Comparison of ENCODE assay signal across 1 fruit fly cellular context in genomic region chr3R:25885136-25885535, dm6.
TF ChIP-seq lines count a peak whose summit lies in the region.

No protein-coding gene starts in this region.

TF ChIP-seq in whole organism, embryonic, 481 proteins besides CTCF, POLR2A, EP300 and RAD21 (continued from another document and continues in another):
- TF ChIP-seq pb (GFP tag; optimal IDR thresholded peaks at IDR 0.05; lab: Kevin White, UChicago): no peak
- no peak for TF ChIP-seq Sin3A (optimal IDR thresholded peaks at IDR 0.05; lab: Kevin White, UChicago)
- no peak for TF ChIP-seq CG8290 (GFP tag; optimal IDR thresholded peaks at IDR 0.05; lab: Kevin White, UChicago)
- TF ChIP-seq CG8290 (tag; optimal IDR thresholded peaks at IDR 0.05; lab: Kevin White, UChicago): peak in 1 of 2 experiments; percentile 71
- TF ChIP-seq GATAe (GFP tag; conservative IDR thresholded peaks at IDR 0.05; lab: Robert Waterston, UW): no peak
- peak; percentile 8; the same call in 1 of the 2 replicates for TF ChIP-seq seq (GFP tag; IDR thresholded peaks at IDR 0.05; lab: Robert Waterston, UW)
- no peak for TF ChIP-seq jumu (GFP tag; optimal IDR thresholded peaks at IDR 0.05; lab: Kevin White, UChicago)
- no peak for TF ChIP-seq CG10274 (GFP tag; optimal IDR thresholded peaks at IDR 0.05; lab: Kevin White, UChicago)
- no peak for TF ChIP-seq yki (optimal IDR thresholded peaks at IDR 0.05; lab: Kevin White, UChicago)
- no peak for TF ChIP-seq bigmax (GFP tag; optimal IDR thresholded peaks at IDR 0.05; lab: Kevin White, UChicago)
- no peak for TF ChIP-seq NC2β (GFP tag; optimal IDR thresholded peaks at IDR 0.05; lab: Kevin White, UChicago)
- peak; percentile 29; the same call in 1 of the 2 replicates for TF ChIP-seq onecut (GFP tag; IDR thresholded peaks at IDR 0.05; lab: Robert Waterston, UW)
- peak; percentile 65 for TF ChIP-seq CrebB (tag; optimal IDR thresholded peaks at IDR 0.05; lab: Kevin White, UChicago)
- TF ChIP-seq MTF-1 (GFP tag; optimal IDR thresholded peaks at IDR 0.05; lab: Kevin White, UChicago; ENCODE audit: borderline replicate concordance): peak; percentile 73
- peak; percentile 82 for TF ChIP-seq Kr (GFP tag; optimal IDR thresholded peaks at IDR 0.05; lab: Kevin White, UChicago)
- TF ChIP-seq CG17912 (GFP tag; optimal IDR thresholded peaks at IDR 0.05; lab: Kevin White, UChicago): peak; percentile 4
- TF ChIP-seq exex (tag; optimal IDR thresholded peaks at IDR 0.05; lab: Kevin White, UChicago): no peak
- TF ChIP-seq Six4 (GFP tag; optimal IDR thresholded peaks at IDR 0.05; lab: Kevin White, UChicago): no peak
- TF ChIP-seq CG2712 (tag; optimal IDR thresholded peaks at IDR 0.05; lab: Kevin White, UChicago): peak; percentile 31
- TF ChIP-seq CG10959 (GFP tag; IDR thresholded peaks at IDR 0.05; lab: Robert Waterston, UW): peak; percentile 43
- peak; percentile 80 for TF ChIP-seq CG15696 (tag; optimal IDR thresholded peaks at IDR 0.05; lab: Kevin White, UChicago)
- TF ChIP-seq lab (GFP tag; optimal IDR thresholded peaks at IDR 0.05; lab: Kevin White, UChicago): peak; percentile 22
- no peak for TF ChIP-seq stc (GFP tag; IDR thresholded peaks at IDR 0.05; lab: Robert Waterston, UW)
- TF ChIP-seq CG1832 (GFP tag; optimal IDR thresholded peaks at IDR 0.05; lab: Kevin White, UChicago): no peak
- peak; percentile 38 for TF ChIP-seq CG17385 (GFP tag; optimal IDR thresholded peaks at IDR 0.05; lab: Kevin White, UChicago)
- peak; percentile 34 for TF ChIP-seq HmgZ (tag; optimal IDR thresholded peaks at IDR 0.05; lab: Kevin White, UChicago)
- no peak for TF ChIP-seq CG8388 (GFP tag; optimal IDR thresholded peaks at IDR 0.05; lab: Kevin White, UChicago)
- no peak for TF ChIP-seq Trl (optimal IDR thresholded peaks at IDR 0.05; lab: Kevin White, UChicago)
- TF ChIP-seq Trl (GFP tag; optimal IDR thresholded peaks at IDR 0.05; lab: Kevin White, UChicago): peak; percentile 39
- TF ChIP-seq BtbVII (GFP tag; optimal IDR thresholded peaks at IDR 0.05; lab: Kevin White, UChicago): peak; percentile 1
- TF ChIP-seq odd (GFP tag; optimal IDR thresholded peaks at IDR 0.05; lab: Kevin White, UChicago): peak; percentile 59
- peak in 1 of 2 experiments; percentile 22 for TF ChIP-seq insv (GFP tag; optimal IDR thresholded peaks at IDR 0.05; lab: Kevin White, UChicago)
- TF ChIP-seq sob (GFP tag; IDR thresholded peaks at IDR 0.05; lab: Robert Waterston, UW): no peak
- TF ChIP-seq CG16815 (GFP tag; optimal IDR thresholded peaks at IDR 0.05; lab: Kevin White, UChicago): no peak
- TF ChIP-seq Dip2 (GFP tag; IDR thresholded peaks at IDR 0.05; lab: Robert Waterston, UW): no peak
- TF ChIP-seq fd3F (GFP tag; optimal IDR thresholded peaks at IDR 0.05; lab: Kevin White, UChicago): no peak
- peak; percentile 68 for TF ChIP-seq ac (GFP tag; optimal IDR thresholded peaks at IDR 0.05; lab: Kevin White, UChicago)
- peak; percentile 58 for TF ChIP-seq CG1603 (tag; optimal IDR thresholded peaks at IDR 0.05; lab: Kevin White, UChicago)
- TF ChIP-seq dmrt11E (tag; optimal IDR thresholded peaks at IDR 0.05; lab: Kevin White, UChicago): peak; percentile 46
- no peak for TF ChIP-seq prd (optimal IDR thresholded peaks at IDR 0.05; lab: Kevin White, UChicago)
- TF ChIP-seq prd (GFP tag; IDR thresholded peaks at IDR 0.05; lab: Robert Waterston, UW): no peak
- TF ChIP-seq CG2875 (GFP tag; optimal IDR thresholded peaks at IDR 0.05; lab: Kevin White, UChicago): peak; percentile 76
- peak; percentile 69 for TF ChIP-seq CG1529 (GFP tag; optimal IDR thresholded peaks at IDR 0.05; lab: Kevin White, UChicago)
- TF ChIP-seq CG14710 (tag; optimal IDR thresholded peaks at IDR 0.05; lab: Kevin White, UChicago): peak; percentile 44
- no peak for TF ChIP-seq Ssrp (tag; optimal IDR thresholded peaks at IDR 0.05; lab: Kevin White, UChicago)
- no peak for TF ChIP-seq da (GFP tag; optimal IDR thresholded peaks at IDR 0.05; lab: Kevin White, UChicago)
- TF ChIP-seq CG6654 (GFP tag; optimal IDR thresholded peaks at IDR 0.05; lab: Kevin White, UChicago): no peak
- TF ChIP-seq ATbp (GFP tag; optimal IDR thresholded peaks at IDR 0.05; lab: Kevin White, UChicago): peak; percentile 86
- no peak for TF ChIP-seq CG15514 (GFP tag; optimal IDR thresholded peaks at IDR 0.05; lab: Kevin White, UChicago)
- no peak for TF ChIP-seq CkIIα-i1 (GFP tag; IDR thresholded peaks at IDR 0.05; lab: Robert Waterston, UW)
- peak; percentile 20 for TF ChIP-seq CG6813 (GFP tag; optimal IDR thresholded peaks at IDR 0.05; lab: Kevin White, UChicago)
- 0 out of 3 replicates have a peak, but pooled peaks have one; percentile 35 for TF ChIP-seq gce (GFP tag; IDR thresholded peaks at IDR 0.05; lab: Robert Waterston, UW)
- TF ChIP-seq twi (tag; optimal IDR thresholded peaks at IDR 0.05; lab: Kevin White, UChicago): peak; percentile 50
- peak; percentile 83 for TF ChIP-seq CG15601 (tag; optimal IDR thresholded peaks at IDR 0.05; lab: Kevin White, UChicago)
- TF ChIP-seq D (optimal IDR thresholded peaks at IDR 0.05; lab: Kevin White, UChicago): no peak
- peak; percentile 43 for TF ChIP-seq D (GFP tag; optimal IDR thresholded peaks at IDR 0.05; lab: Kevin White, UChicago)
- TF ChIP-seq CG17612 (GFP tag; IDR thresholded peaks at IDR 0.05; lab: Robert Waterston, UW): no peak
- peak; percentile 77 for TF ChIP-seq sens-2 (GFP tag; IDR thresholded peaks at IDR 0.05; lab: Robert Waterston, UW)
- TF ChIP-seq otp (GFP tag; IDR thresholded peaks at IDR 0.05; lab: Robert Waterston, UW): peak; percentile 31; the same call in 1 of the 3 replicates
- TF ChIP-seq Hr51 (GFP tag; optimal IDR thresholded peaks at IDR 0.05; lab: Kevin White, UChicago): peak in 1 of 2 experiments; percentile 35
- TF ChIP-seq sisA (GFP tag; IDR thresholded peaks at IDR 0.05; lab: Robert Waterston, UW): no peak
- peak; percentile 22 for TF ChIP-seq CG13424 (tag; optimal IDR thresholded peaks at IDR 0.05; lab: Kevin White, UChicago)
- no peak for TF ChIP-seq dimm (GFP tag; IDR thresholded peaks at IDR 0.05; lab: Robert Waterston, UW)
- peak; percentile 77 for TF ChIP-seq CG4707 (GFP tag; optimal IDR thresholded peaks at IDR 0.05; lab: Kevin White, UChicago)
- no peak for TF ChIP-seq CG14667 (GFP tag; IDR thresholded peaks at IDR 0.05; lab: Robert Waterston, UW)
- TF ChIP-seq chif (GFP tag; optimal IDR thresholded peaks at IDR 0.05; lab: Kevin White, UChicago): no peak
- TF ChIP-seq hkb (optimal IDR thresholded peaks at IDR 0.05; lab: Kevin White, UChicago): no peak
- TF ChIP-seq hkb (GFP tag; IDR thresholded peaks at IDR 0.05; lab: Robert Waterston, UW): peak; percentile 39; the same call in 1 of the 2 replicates
- peak; percentile 27 for TF ChIP-seq gcm (GFP tag; optimal IDR thresholded peaks at IDR 0.05; lab: Kevin White, UChicago)
- no peak; the same call in 1 of the 2 replicates for TF ChIP-seq vvl (GFP tag; IDR thresholded peaks at IDR 0.05; lab: Robert Waterston, UW)
- peak; percentile 21 for TF ChIP-seq nerfin-1 (tag; optimal IDR thresholded peaks at IDR 0.05; lab: Kevin White, UChicago)
- no peak for TF ChIP-seq CG6683 (GFP tag; optimal IDR thresholded peaks at IDR 0.05; lab: Kevin White, UChicago)
- peak; percentile 27 for TF ChIP-seq CG18619 (GFP tag; optimal IDR thresholded peaks at IDR 0.05; lab: Kevin White, UChicago)
- peak; percentile 34 for TF ChIP-seq fd102C (GFP tag; optimal IDR thresholded peaks at IDR 0.05; lab: Kevin White, UChicago)
- TF ChIP-seq CG43689 (GFP tag; IDR thresholded peaks at IDR 0.05; lab: Robert Waterston, UW): no peak
- TF ChIP-seq gem (tag; optimal IDR thresholded peaks at IDR 0.05; lab: Kevin White, UChicago): peak; percentile 31
- peak; percentile 49 for TF ChIP-seq CG8089 (GFP tag; optimal IDR thresholded peaks at IDR 0.05; lab: Kevin White, UChicago)
- TF ChIP-seq Atf-2 (GFP tag; optimal IDR thresholded peaks at IDR 0.05; lab: Kevin White, UChicago): no peak
- TF ChIP-seq Nf-YA (GFP tag; IDR thresholded peaks at IDR 0.05; lab: Robert Waterston, UW): peak; percentile 27; the same call in 1 of the 2 replicates
- no peak for TF ChIP-seq CG1647 (GFP tag; optimal IDR thresholded peaks at IDR 0.05; lab: Kevin White, UChicago)
- peak; percentile 66 for TF ChIP-seq nau (GFP tag; optimal IDR thresholded peaks at IDR 0.05; lab: Kevin White, UChicago)
- 0 out of 2 replicates have a peak, but pooled peaks have one; percentile 27 for TF ChIP-seq E2f2 (GFP tag; IDR thresholded peaks at IDR 0.05; lab: Robert Waterston, UW)
- peak; percentile 50 for TF ChIP-seq Blimp-1 (GFP tag; optimal IDR thresholded peaks at IDR 0.05; lab: Kevin White, UChicago)
- peak; percentile 18 for TF ChIP-seq Camta (GFP tag; optimal IDR thresholded peaks at IDR 0.05; lab: Kevin White, UChicago)
- TF ChIP-seq chm (GFP tag; IDR thresholded peaks at IDR 0.05; lab: Robert Waterston, UW): peak; percentile 74; the same call in 1 of the 2 replicates
- TF ChIP-seq CG31365 (tag; optimal IDR thresholded peaks at IDR 0.05; lab: Kevin White, UChicago): peak; percentile 6
- no peak for TF ChIP-seq Fer2 (tag; optimal IDR thresholded peaks at IDR 0.05; lab: Kevin White, UChicago)
- no peak for TF ChIP-seq Xbp1 (GFP tag; optimal IDR thresholded peaks at IDR 0.05; lab: Kevin White, UChicago)
- peak; percentile 51 for TF ChIP-seq Asciz (GFP tag; optimal IDR thresholded peaks at IDR 0.05; lab: Kevin White, UChicago)
- peak; percentile 14 for TF ChIP-seq Hey (tag; optimal IDR thresholded peaks at IDR 0.05; lab: Kevin White, UChicago)
- no peak for TF ChIP-seq Mrtf (GFP tag; IDR thresholded peaks at IDR 0.05; lab: Robert Waterston, UW)
- TF ChIP-seq CG4854 (GFP tag; optimal IDR thresholded peaks at IDR 0.05; lab: Kevin White, UChicago): no peak
- TF ChIP-seq tll (GFP tag; optimal IDR thresholded peaks at IDR 0.05; lab: Kevin White, UChicago): peak in 1 of 2 experiments; percentile 39
- TF ChIP-seq CG11695 (GFP tag; IDR thresholded peaks at IDR 0.05; lab: Robert Waterston, UW): 0 out of 3 replicates have a peak, but pooled peaks have one; percentile 30
- no peak for TF ChIP-seq toy (GFP tag; IDR thresholded peaks at IDR 0.05; lab: Robert Waterston, UW)
- TF ChIP-seq CG6254 (GFP tag; optimal IDR thresholded peaks at IDR 0.05; lab: Kevin White, UChicago): peak; percentile 41
- TF ChIP-seq CG14441 (GFP tag; IDR thresholded peaks at IDR 0.05; lab: Robert Waterston, UW): 0 out of 2 replicates have a peak, but pooled peaks have one; percentile 19
- TF ChIP-seq CG1233 (GFP tag; optimal IDR thresholded peaks at IDR 0.05; lab: Kevin White, UChicago): peak; percentile 42
- peak; percentile 56 for TF ChIP-seq CG7987 (GFP tag; optimal IDR thresholded peaks at IDR 0.05; lab: Kevin White, UChicago)
- TF ChIP-seq nmo (GFP tag; optimal IDR thresholded peaks at IDR 0.05; lab: Kevin White, UChicago): no peak
- TF ChIP-seq CG13123 (GFP tag; optimal IDR thresholded peaks at IDR 0.05; lab: Kevin White, UChicago): no peak
- no peak for TF ChIP-seq CG16863 (GFP tag; optimal IDR thresholded peaks at IDR 0.05; lab: Kevin White, UChicago)
- TF ChIP-seq fd64A (GFP tag; optimal IDR thresholded peaks at IDR 0.05; lab: Kevin White, UChicago): peak; percentile 86
- TF ChIP-seq CG10366 (GFP tag; IDR thresholded peaks at IDR 0.05; lab: Robert Waterston, UW): no peak
- TF ChIP-seq Lhr (GFP tag; optimal IDR thresholded peaks at IDR 0.05; lab: Kevin White, UChicago): peak; percentile 35
- TF ChIP-seq sr (GFP tag; IDR thresholded peaks at IDR 0.05; lab: Robert Waterston, UW): no peak
- no peak for TF ChIP-seq D19B (GFP tag; optimal IDR thresholded peaks at IDR 0.05; lab: Kevin White, UChicago)
- TF ChIP-seq CG2129 (GFP tag; IDR thresholded peaks at IDR 0.05; lab: Robert Waterston, UW; ENCODE audit: partially characterized antibody): no peak
- peak; percentile 25 for TF ChIP-seq sens (GFP tag; lab: Kevin White, UChicago)
- TF ChIP-seq CG15479 (GFP tag; optimal IDR thresholded peaks at IDR 0.05; lab: Kevin White, UChicago): peak; percentile 30
- TF ChIP-seq unc-4 (GFP tag; IDR thresholded peaks at IDR 0.05; lab: Robert Waterston, UW; ENCODE audit: partially characterized antibody): no peak
- TF ChIP-seq CG10209 (GFP tag; optimal IDR thresholded peaks at IDR 0.05; lab: Kevin White, UChicago): peak; percentile 33
- no peak for TF ChIP-seq gro (GFP tag; optimal IDR thresholded peaks at IDR 0.05; lab: Kevin White, UChicago)
- no peak for TF ChIP-seq CG16813 (GFP tag; IDR thresholded peaks at IDR 0.05; lab: Robert Waterston, UW; ENCODE audit: partially characterized antibody)
- peak; percentile 29 for TF ChIP-seq Fer1 (GFP tag; optimal IDR thresholded peaks at IDR 0.05; lab: Kevin White, UChicago)
- no peak for TF ChIP-seq CG31224 (GFP tag; IDR thresholded peaks at IDR 0.05; lab: Robert Waterston, UW)
- peak; percentile 12 for TF ChIP-seq ems (GFP tag; optimal IDR thresholded peaks at IDR 0.05; lab: Kevin White, UChicago)
- TF ChIP-seq pan (optimal IDR thresholded peaks at IDR 0.05; lab: Kevin White, UChicago): no peak
- peak in 1 of 2 experiments; percentile 5 for TF ChIP-seq pan (GFP tag; optimal IDR thresholded peaks at IDR 0.05 in 1 of 2, IDR thresholded peaks at IDR 0.05 in 1 of 2)
- TF ChIP-seq salm (tag; optimal IDR thresholded peaks at IDR 0.05; lab: Kevin White, UChicago): peak; percentile 58
- TF ChIP-seq CG33557 (GFP tag; optimal IDR thresholded peaks at IDR 0.05; lab: Kevin White, UChicago): peak; percentile 77
- no peak for TF ChIP-seq shn (GFP tag; optimal IDR thresholded peaks at IDR 0.05; lab: Kevin White, UChicago)
- peak; percentile 44 for TF ChIP-seq CG8924 (tag; optimal IDR thresholded peaks at IDR 0.05; lab: Kevin White, UChicago)
- peak; percentile 56 for TF ChIP-seq Vsx1 (GFP tag; optimal IDR thresholded peaks at IDR 0.05; lab: Kevin White, UChicago)
- peak; percentile 19 for TF ChIP-seq caup (GFP tag; optimal IDR thresholded peaks at IDR 0.05; lab: Kevin White, UChicago; ENCODE audit: severe bottlenecking)
- TF ChIP-seq HLH4C (GFP tag; IDR thresholded peaks at IDR 0.05; lab: Robert Waterston, UW; ENCODE audit: partially characterized antibody): no peak
- no peak for TF ChIP-seq CoRest (tag; optimal IDR thresholded peaks at IDR 0.05; lab: Kevin White, UChicago)
- peak in 1 of 2 experiments; percentile 62 for TF ChIP-seq bsh (GFP tag; optimal IDR thresholded peaks at IDR 0.05; lab: Kevin White, UChicago)
- TF ChIP-seq az2 (GFP tag; optimal IDR thresholded peaks at IDR 0.05; lab: Kevin White, UChicago): no peak
- no peak for TF ChIP-seq trh (GFP tag; optimal IDR thresholded peaks at IDR 0.05; lab: Kevin White, UChicago)
- TF ChIP-seq CG15011 (GFP tag; optimal IDR thresholded peaks at IDR 0.05; lab: Kevin White, UChicago): peak; percentile 16
- TF ChIP-seq CG18262 (tag; optimal IDR thresholded peaks at IDR 0.05; lab: Kevin White, UChicago): peak; percentile 17
- peak; percentile 44 for TF ChIP-seq Mes4 (GFP tag; optimal IDR thresholded peaks at IDR 0.05; lab: Kevin White, UChicago)
